Fruit fly (Drosophila melanogaster): Measurements from ENCODE around the gene NHP2.

NHP2 gene

dm6 chr3L:14804724-14805221, 2.8 kb upstream of the NHP2 start, which contains the start of gene CG17839 (continued):
- TF ChIP-seq CG12659 (GFP tag; optimal IDR thresholded peaks at IDR 0.05) (no peak), CG1647 (GFP tag; optimal IDR thresholded peaks at IDR 0.05) (no peak), mirr (GFP tag; optimal IDR thresholded peaks at IDR 0.05) (peak; percentile 74), CG17385 (GFP tag; optimal IDR thresholded peaks at IDR 0.05) (no peak), Six4 (GFP tag; optimal IDR thresholded peaks at IDR 0.05) (no peak), caup (GFP tag; optimal IDR thresholded peaks at IDR 0.05; ENCODE audit: severe bottlenecking) (peak; percentile 55), HHEX (GFP tag; optimal IDR thresholded peaks at IDR 0.05) (peak; percentile 29), Dek (tag; optimal IDR thresholded peaks at IDR 0.05) (peak; percentile 10), schlank (tag; optimal IDR thresholded peaks at IDR 0.05) (no peak), Lhr (GFP tag; optimal IDR thresholded peaks at IDR 0.05) (no peak), Hmr (GFP tag; optimal IDR thresholded peaks at IDR 0.05) (peak; percentile 68), toy (GFP tag; IDR thresholded peaks at IDR 0.05) (no peak), br (optimal IDR thresholded peaks at IDR 0.05) (no peak), CG7786 (GFP tag; optimal IDR thresholded peaks at IDR 0.05) (no peak), CG14710 (tag; optimal IDR thresholded peaks at IDR 0.05) (no peak), CkIIα-i1 (GFP tag; IDR thresholded peaks at IDR 0.05) (no peak), CG9437 (GFP tag; optimal IDR thresholded peaks at IDR 0.05) (peak; percentile 17), Dip3 (GFP tag; optimal IDR thresholded peaks at IDR 0.05) (no peak), CG10267 (tag; optimal IDR thresholded peaks at IDR 0.05) (no peak), Fer2 (tag; optimal IDR thresholded peaks at IDR 0.05) (no peak), grn (GFP tag; optimal IDR thresholded peaks at IDR 0.05) (no peak), CTCF (GFP tag; optimal IDR thresholded peaks at IDR 0.05) (no peak), CG42726 (GFP tag; IDR thresholded peaks at IDR 0.05; ENCODE audit: partially characterized antibody) (no peak), CG12942 (GFP tag; optimal IDR thresholded peaks at IDR 0.05) (no peak), pho (GFP tag; optimal IDR thresholded peaks at IDR 0.05) (no peak), CG10431 (GFP tag; optimal IDR thresholded peaks at IDR 0.05) (no peak), H15 (GFP tag; IDR thresholded peaks at IDR 0.05) (no peak), Ets65A (GFP tag) (no peak), CG3838 (GFP tag; optimal IDR thresholded peaks at IDR 0.05) (no peak), CG7556 (GFP tag; optimal IDR thresholded peaks at IDR 0.05) (no peak), CG6689 (GFP tag; IDR thresholded peaks at IDR 0.05) (no peak), CG7987 (GFP tag; optimal IDR thresholded peaks at IDR 0.05) (peak; percentile 38), CG11398 (GFP tag; optimal IDR thresholded peaks at IDR 0.05) (no peak), Atf-2 (GFP tag; optimal IDR thresholded peaks at IDR 0.05) (no peak), Dfd (GFP tag; optimal IDR thresholded peaks at IDR 0.05) (no peak), prd (optimal IDR thresholded peaks at IDR 0.05) (no peak), prd (GFP tag; IDR thresholded peaks at IDR 0.05) (no peak), ase (GFP tag; IDR thresholded peaks at IDR 0.05) (no peak), Hsf (GFP tag; optimal IDR thresholded peaks at IDR 0.05) (no peak), gcm (GFP tag; optimal IDR thresholded peaks at IDR 0.05) (no peak), CG1832 (GFP tag; optimal IDR thresholded peaks at IDR 0.05) (no peak), wek (GFP tag; optimal IDR thresholded peaks at IDR 0.05) (no peak), gt (GFP tag; IDR thresholded peaks at IDR 0.05) (no peak), ftz-f1 (GFP tag; optimal IDR thresholded peaks at IDR 0.05) (no peak), CG10462 (GFP tag; optimal IDR thresholded peaks at IDR 0.05) (no peak), Deaf1 (tag; optimal IDR thresholded peaks at IDR 0.05) (peak; percentile 99), sima (GFP tag; optimal IDR thresholded peaks at IDR 0.05) (no peak), CG10654 (GFP tag; optimal IDR thresholded peaks at IDR 0.05) (no peak), ham (GFP tag; IDR thresholded peaks at IDR 0.05) (no peak), CG7372 (GFP tag; IDR thresholded peaks at IDR 0.05) (no peak), CG3995 (GFP tag; optimal IDR thresholded peaks at IDR 0.05) (no peak), Dll (GFP tag; IDR thresholded peaks at IDR 0.05; ENCODE audit: partially characterized antibody) (no peak), Mes4 (GFP tag; optimal IDR thresholded peaks at IDR 0.05) (no peak)

All from whole organism, embryonic.